Worm (Caenorhabditis elegans) whole organism, L4 larva: Measurements from ENCODE around the gene dkc-1.

Experiments used
- F10B5.3 ChIP-seq: sonication (generic microtip); optimal IDR thresholded peaks from 2 replicates; lab custom pipeline; 2016; ENCODE audit warnings: mild to moderate bottlenecking, missing genetic modification characterization, missing compliant biosample characterization
- F37D6.2 ChIP-seq: sonication (generic microtip); optimal IDR thresholded peaks from 2 replicates; lab custom pipeline; 2016; ENCODE audit warnings: mild to moderate bottlenecking, missing genetic modification characterization, missing compliant biosample characterization
- F44E2.7 ChIP-seq: fragments of 200-800 bp; sonication (Bioruptor generic); IDR thresholded peaks from 2 replicates; pipeline ENCODE4 v2.1.2; 2022; ENCODE audit warnings: missing genetic modification characterization, missing compliant biosample characterization
- F49E8.2 ChIP-seq: sonication (generic microtip); optimal IDR thresholded peaks from 2 replicates; lab custom pipeline; 2016; ENCODE audit warnings: missing compliant biosample characterization, mild to moderate bottlenecking, missing genetic modification characterization, borderline replicate concordance
- Y48G9A.11 ChIP-seq: fragments of 200-800 bp; sonication (Bioruptor generic); IDR thresholded peaks from 2 replicates; pipeline ENCODE4 v1.3.6; 2022; ENCODE audit warnings: missing genetic modification reagents, missing genetic modification characterization, missing compliant biosample characterization
- Y75B8A.6 ChIP-seq: fragments of 200-800 bp; sonication (Bioruptor generic); IDR thresholded peaks from 2 replicates; pipeline ENCODE4 v1.3.6; 2022; ENCODE audit warnings: missing genetic modification reagents, missing genetic modification characterization, missing compliant biosample characterization
- aha-1 ChIP-seq: fragments of 150-350 bp; peaks from one replicate; lab custom pipeline; 2014; ENCODE audit warnings: missing biosample characterization, missing genetic modification characterization
- ceh-28 ChIP-seq: fragments of 150-350 bp; optimal IDR thresholded peaks from 2 replicates; lab custom pipeline; 2014; ENCODE audit warnings: missing biosample characterization, missing genetic modification reagents, missing genetic modification characterization
- ceh-32 ChIP-seq: sonication (generic microtip); optimal IDR thresholded peaks from 2 replicates; lab custom pipeline; 2016; ENCODE audit warnings: mild to moderate bottlenecking, missing genetic modification characterization, missing compliant biosample characterization; ENCODE audit not compliant: poor library complexity
- ceh-62 ChIP-seq: sonication (generic microtip); optimal IDR thresholded peaks from 2 replicates; lab custom pipeline; 2017; ENCODE audit warnings: missing biosample characterization, missing genetic modification characterization
- ceh-82 ChIP-seq: sonication (generic microtip); optimal IDR thresholded peaks from 2 replicates; lab custom pipeline; 2017; ENCODE audit warnings: missing biosample characterization, missing genetic modification characterization
- cey-2 ChIP-seq: sonication (generic microtip); optimal IDR thresholded peaks from 3 replicates; lab custom pipeline; 2017; ENCODE audit warnings: missing genetic modification characterization, mild to moderate bottlenecking, missing compliant biosample characterization, antibody characterized with exemption, borderline replicate concordance; ENCODE audit not compliant: insufficient read depth
- ctbp-1 ChIP-seq: fragments of 200-800 bp; sonication (Bioruptor generic); IDR thresholded peaks from 2 replicates; pipeline ENCODE4 v1.3.6; 2022; ENCODE audit warnings: missing genetic modification reagents, missing genetic modification characterization, missing compliant biosample characterization
- daf-8 ChIP-seq: fragments of 200-800 bp; sonication (Bioruptor generic); IDR thresholded peaks from 2 replicates; pipeline ENCODE4 v1.3.6; 2022; ENCODE audit warnings: missing genetic modification characterization, missing compliant biosample characterization
- dmd-6 ChIP-seq: fragments of 200-800 bp; sonication (Bioruptor generic); IDR thresholded peaks from 2 replicates; pipeline ENCODE4 v1.3.6; 2022; ENCODE audit warnings: missing genetic modification reagents, missing genetic modification characterization, missing compliant biosample characterization
- jun-1 ChIP-seq: fragments of 150-350 bp; optimal IDR thresholded peaks from 2 replicates; lab custom pipeline; 2014; ENCODE audit warnings: missing biosample characterization, missing genetic modification reagents, missing genetic modification characterization
- lin-13 ChIP-seq: fragments of 150-350 bp; optimal IDR thresholded peaks from 2 replicates; lab custom pipeline; 2014; ENCODE audit warnings: missing biosample characterization, missing genetic modification reagents, missing genetic modification characterization
- lir-3 ChIP-seq: sonication (generic microtip); optimal IDR thresholded peaks from 2 replicates; lab custom pipeline; 2016; ENCODE audit warnings: mild to moderate bottlenecking, missing genetic modification characterization, missing compliant biosample characterization
- lsy-2 ChIP-seq, 2 experiments: fragments of 150-350 bp in 1 of 2; sonication (generic microtip) in 1 of 2; optimal IDR thresholded peaks; 2 replicates each; lab custom pipeline; 2014 to 2017; ENCODE audit warnings: missing biosample characterization in 2 of 2, missing genetic modification characterization in 2 of 2
- madf-5 ChIP-seq, 2 experiments: fragments of 200-800 bp; sonication (Bioruptor generic); IDR thresholded peaks; 2 replicates each; pipeline ENCODE4 v1.3.6; 2022; ENCODE audit warnings: missing compliant biosample characterization in 2 of 2, missing genetic modification characterization in 2 of 2
- mdl-1 ChIP-seq, 2 experiments: fragments of 150-350 bp in 1 of 2; sonication (generic microtip) in 1 of 2; optimal IDR thresholded peaks; 2 replicates each; lab custom pipeline; 2014 to 2017; ENCODE audit warnings: missing biosample characterization in 2 of 2, missing genetic modification characterization in 2 of 2
- mdt-29 ChIP-seq: fragments of 200-800 bp; sonication (Bioruptor generic); IDR thresholded peaks from 2 replicates; pipeline ENCODE4 v1.3.6; 2022; ENCODE audit warnings: missing genetic modification reagents, missing genetic modification characterization, missing compliant biosample characterization
- mes-2 ChIP-seq: sonication (generic microtip); optimal IDR thresholded peaks from 2 replicates; lab custom pipeline; 2016; ENCODE audit warnings: missing genotype, mild to moderate bottlenecking, missing genetic modification characterization, missing compliant biosample characterization; ENCODE audit not compliant: poor library complexity, severe bottlenecking
- mxl-2 ChIP-seq: fragments of 200-800 bp; sonication (Bioruptor generic); conservative IDR thresholded peaks from 2 replicates; pipeline ENCODE4 v1.3.6; 2022; ENCODE audit warnings: missing genetic modification reagents, missing genetic modification characterization, missing compliant biosample characterization
- nhr-10 ChIP-seq: fragments of 150-350 bp; optimal IDR thresholded peaks from 2 replicates; lab custom pipeline; 2014; ENCODE audit warnings: missing biosample characterization, missing genetic modification characterization
- nhr-42 ChIP-seq: fragments of 200-800 bp; sonication (Bioruptor generic); IDR thresholded peaks from 2 replicates; pipeline ENCODE4 v1.3.6; 2022; ENCODE audit warnings: missing genetic modification characterization, missing compliant biosample characterization
- pha-4 ChIP-seq, 2 experiments: fragments of 150-350 bp in 1 of 2; fragments of 200-800 bp in 1 of 2; sonication (Bioruptor generic) in 1 of 2; IDR thresholded peaks in 1 of 2; optimal IDR thresholded peaks in 1 of 2; 2 replicates each; pipeline versions ENCODE4 v1.3.6 to Lab custom; 2014 to 2022; ENCODE audit warnings: missing genetic modification characterization in 2 of 2, missing genetic modification reagents in 2 of 2, missing biosample characterization in 1 of 2, missing compliant biosample characterization in 1 of 2
- snpc-1.2 ChIP-seq: fragments of 200-800 bp; sonication (Bioruptor generic); IDR thresholded peaks from 2 replicates; pipeline ENCODE4 v1.3.6; 2022; ENCODE audit warnings: missing genetic modification reagents, missing genetic modification characterization, missing compliant biosample characterization
- snpc-4 ChIP-seq: fragments of 150-350 bp; optimal IDR thresholded peaks from 2 replicates; lab custom pipeline; 2014; ENCODE audit warnings: missing biosample characterization, missing genetic modification characterization
- unc-39 ChIP-seq: sonication (generic microtip); optimal IDR thresholded peaks from 2 replicates; lab custom pipeline; 2017; ENCODE audit warnings: missing biosample characterization, missing genetic modification characterization
- zip-11 ChIP-seq: fragments of 200-800 bp; sonication (Bioruptor generic); IDR thresholded peaks from 2 replicates; pipeline ENCODE4 v1.3.6; 2022; ENCODE audit warnings: missing genetic modification characterization, missing compliant biosample characterization
- ztf-11 ChIP-seq: fragments of 150-350 bp; optimal IDR thresholded peaks from 2 replicates; lab custom pipeline; 2014; ENCODE audit warnings: missing biosample characterization, missing genetic modification characterization

dkc-1 gene

DNA sequence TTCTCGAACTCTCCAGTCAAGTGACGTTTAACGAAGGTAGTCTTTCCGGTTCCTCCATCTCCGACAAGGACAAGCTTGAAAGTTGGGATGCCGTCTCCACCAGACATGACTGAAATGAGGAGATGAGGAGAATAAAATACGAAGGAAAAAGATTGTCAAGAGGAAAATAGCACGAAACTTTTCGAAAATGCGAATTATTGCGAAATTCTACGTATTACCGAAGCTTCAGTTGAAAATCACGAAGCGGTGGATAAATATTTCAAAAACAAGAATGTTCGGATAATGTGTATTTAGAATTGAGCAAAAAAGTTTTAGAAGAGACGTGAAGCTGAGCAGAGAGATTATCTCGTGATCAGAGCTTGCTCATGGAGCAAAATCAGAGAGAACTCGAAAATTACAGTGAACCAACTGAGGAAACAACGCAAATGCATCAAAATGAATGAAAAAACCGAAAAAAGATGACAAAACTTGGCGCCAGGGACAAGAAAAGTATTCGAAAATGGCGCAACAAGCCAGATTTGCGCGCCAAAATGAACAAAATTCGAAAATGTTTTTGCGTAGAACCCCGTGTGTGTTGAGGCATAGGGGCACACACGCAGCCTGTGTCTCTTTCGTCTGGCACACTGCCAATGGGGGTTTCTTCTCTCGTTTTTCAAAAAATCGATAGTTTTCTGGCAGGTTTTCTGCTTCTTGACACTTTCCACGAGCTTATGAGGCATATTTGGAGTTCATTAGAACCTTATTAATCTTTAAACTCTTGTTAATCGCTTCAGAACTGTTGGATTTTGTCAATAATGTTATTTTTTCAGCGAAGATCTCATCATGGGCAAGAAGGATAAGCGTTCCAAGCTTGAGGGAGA lies at the start of gene dkc-1, which contains the start of gene ran-1 (continued):
- TF ChIP-seq cey-2 (tag; lab: Kevin White, UChicago) (no peak), ztf-11 (tag; lab: Kevin White, UChicago) (no peak), ceh-32 (tag; lab: Kevin White, UChicago) (no peak), F49E8.2 (tag; lab: Kevin White, UChicago) (peak; percentile 44), F44E2.7 (no peak), ceh-62 (no peak)
- TF ChIP-seq, all 104 proteins: peak for 36

DNA sequence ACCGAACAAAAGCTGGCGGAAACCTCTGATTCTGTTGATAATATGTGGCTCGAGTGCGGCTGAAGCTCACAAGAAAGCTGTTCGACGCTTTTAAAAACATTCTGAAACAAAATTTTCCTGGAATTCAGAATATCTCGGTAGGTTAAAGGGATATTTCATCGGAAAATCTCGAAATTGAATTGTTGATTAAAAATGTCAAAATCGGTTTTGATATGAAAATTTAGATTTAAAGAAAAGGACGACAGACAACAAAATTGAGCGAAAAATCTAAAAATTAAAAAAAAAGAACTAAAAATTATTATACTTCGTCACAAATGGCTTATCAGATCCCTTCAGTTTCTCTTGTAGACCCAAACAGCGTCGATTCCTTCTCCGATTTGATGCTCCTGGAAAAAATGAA lies 47.8 kb upstream of the dkc-1 start, which contains the start of gene Y39A1A.20:
Gene Y39A1A.20 (minus strand): TSS at position 101 of the 400 bp plus-strand sequence.
- TF ChIP-seq F49E8.2 (tag; lab: Kevin White, UChicago) = no peak
- no peak for TF ChIP-seq dmd-6 (GFP tag; lab: Robert Waterston, UW)
- TF ChIP-seq aha-1 (tag; lab: Kevin White, UChicago) = peak; percentile 83
- no peak for TF ChIP-seq jun-1 (tag; lab: Kevin White, UChicago)
- no peak for TF ChIP-seq nhr-10 (tag; lab: Kevin White, UChicago)
- TF ChIP-seq daf-8 = no peak
- TF ChIP-seq mdl-1 (tag; optimal IDR thresholded peaks at IDR 0.05; lab: Kevin White, UChicago) = no peak
- TF ChIP-seq snpc-4 (tag; lab: Kevin White, UChicago) = no peak
- no peak for TF ChIP-seq ceh-32 (tag; lab: Kevin White, UChicago)

ce11 chrIII:10702805-10703204 lies 45.4 kb upstream of the dkc-1 start:
- no peak for TF ChIP-seq mxl-2 (GFP tag; lab: Robert Waterston, UW)
- TF ChIP-seq Y48G9A.11 = no peak
- no peak for TF ChIP-seq Y75B8A.6
- no peak for TF ChIP-seq ceh-28 (tag; lab: Kevin White, UChicago)
- no peak for TF ChIP-seq nhr-42 (GFP tag; lab: Robert Waterston, UW)
- TF ChIP-seq pha-4 (GFP tag; IDR thresholded peaks at IDR 0.05; lab: Robert Waterston, UW) = no peak
- no peak for TF ChIP-seq pha-4 (tag; optimal IDR thresholded peaks at IDR 0.05; lab: Kevin White, UChicago)
- no peak for TF ChIP-seq mes-2 (tag; lab: Kevin White, UChicago)
- TF ChIP-seq F10B5.3 (tag; lab: Kevin White, UChicago) = no peak
- no peak for TF ChIP-seq snpc-1.2
- no peak for TF ChIP-seq ceh-82 (tag; lab: Kevin White, UChicago)
- TF ChIP-seq F49E8.2 (tag; lab: Kevin White, UChicago) = no peak
- no peak for TF ChIP-seq mdt-29 (GFP tag; lab: Robert Waterston, UW)
- no peak for TF ChIP-seq unc-39 (tag; lab: Kevin White, UChicago)
- no peak for TF ChIP-seq zip-11
- TF ChIP-seq madf-5 (GFP tag; IDR thresholded peaks at IDR 0.05; lab: Robert Waterston, UW) = no peak
- TF ChIP-seq lin-13 = no peak
- no peak for TF ChIP-seq lsy-2 (tag; optimal IDR thresholded peaks at IDR 0.05; lab: Kevin White, UChicago)

DNA sequence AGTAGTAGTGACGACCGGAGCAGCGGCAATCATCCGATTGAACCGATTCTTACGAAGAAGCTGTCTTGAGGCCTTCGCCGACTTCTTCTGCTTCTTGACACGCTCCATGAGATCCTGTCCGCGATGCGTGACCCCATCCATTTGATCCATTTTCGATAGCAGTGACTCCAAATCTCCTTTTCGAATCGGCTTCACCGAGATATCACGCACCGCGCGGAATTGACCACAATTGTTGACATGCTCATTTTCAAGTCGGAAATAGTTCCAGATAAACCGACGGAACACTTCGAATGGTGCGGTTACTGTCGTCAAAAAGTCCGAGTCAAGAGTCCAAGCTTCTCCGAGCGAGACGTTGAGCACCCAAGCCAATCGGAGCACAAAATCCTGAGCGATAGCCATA lies 44.4 kb upstream of the dkc-1 start:
- no peak for TF ChIP-seq ctbp-1 (GFP tag; lab: Robert Waterston, UW)
- TF ChIP-seq aha-1 (tag; lab: Kevin White, UChicago) = peak; percentile 88
- TF ChIP-seq lir-3 (tag; lab: Kevin White, UChicago) = no peak
- TF ChIP-seq F37D6.2 = no peak
